Fruit fly (Drosophila melanogaster) whole organism, wandering third instar larva: ENCODE measurements around the gene Rpn11.

Source experiments
- CG32264 ChIP-seq: fragments of 200-800 bp; sonication (Bioruptor generic); optimal IDR thresholded peaks from 2 replicates; lab custom pipeline; 2016; ENCODE audit warnings: missing biosample characterization, missing genetic modification characterization
- Dfd ChIP-seq: fragments of >200 bp; optimal IDR thresholded peaks from 2 replicates; lab custom pipeline; 2017; ENCODE audit warnings: missing biosample characterization, missing genetic modification characterization
- HLH106 ChIP-seq: fragments of 200-800 bp; optimal IDR thresholded peaks from 3 replicates; lab custom pipeline; 2019; ENCODE audit warnings: missing biosample characterization, mild to moderate bottlenecking, missing genetic modification characterization, moderate library complexity
- Hr83 ChIP-seq: fragments of 200-300 bp; sonication (Bioruptor generic); optimal IDR thresholded peaks from 2 replicates; lab custom pipeline; 2016; ENCODE audit warnings: missing biosample characterization, mild to moderate bottlenecking, missing genetic modification characterization, moderate library complexity; ENCODE audit not compliant: poor library complexity, severe bottlenecking
- Mio ChIP-seq: sonication (Bioruptor generic); optimal IDR thresholded peaks from 2 replicates; lab custom pipeline; 2016; ENCODE audit warnings: missing biosample characterization, missing genetic modification characterization
- Myc ChIP-seq: fragments of >200 bp; optimal IDR thresholded peaks from 2 replicates; lab custom pipeline; 2017
- N ChIP-seq: fragments of >200 bp; optimal IDR thresholded peaks from 2 replicates; lab custom pipeline; 2018; ENCODE audit warnings: missing biosample characterization, missing external identifiers, missing genetic modification characterization
- OdsH ChIP-seq: fragments of 200-800 bp; sonication (Bioruptor generic); optimal IDR thresholded peaks from 2 replicates; lab custom pipeline; 2016; ENCODE audit warnings: missing biosample characterization, mild to moderate bottlenecking, missing genetic modification characterization
- Rel ChIP-seq, 2 experiments: fragments of 200-800 bp; sonication (Bioruptor generic) in 1 of 2; optimal IDR thresholded peaks; 2 replicates in 1 of 2; 3 replicates in 1 of 2; lab custom pipeline; 2016 to 2019; ENCODE audit warnings: mild to moderate bottlenecking in 2 of 2, missing biosample characterization in 2 of 2, missing genetic modification characterization in 2 of 2, moderate library complexity in 1 of 2
- foxo ChIP-seq, 2 experiments: fragments of 200-800 bp; sonication (Bioruptor generic); optimal IDR thresholded peaks; 2 replicates in 1 of 2; 3 replicates in 1 of 2; lab custom pipeline; 2016 to 2017; ENCODE audit warnings: missing biosample characterization in 2 of 2, missing genetic modification characterization in 2 of 2
- pan ChIP-seq: fragments of >200 bp; optimal IDR thresholded peaks from 2 replicates; lab custom pipeline; 2017
- psq ChIP-seq: fragments of 200-800 bp; sonication (Bioruptor generic); optimal IDR thresholded peaks from 3 replicates; lab custom pipeline; 2017; ENCODE audit warnings: missing biosample characterization, mild to moderate bottlenecking, missing genetic modification characterization, moderate library complexity
- sage ChIP-seq: fragments of 200-800 bp; sonication (Bioruptor generic); optimal IDR thresholded peaks from 2 replicates; lab custom pipeline; 2016; ENCODE audit warnings: missing biosample characterization, mild to moderate bottlenecking, missing genetic modification characterization

- TF ChIP-seq Rel (GFP tag; optimal IDR thresholded peaks at IDR 0.05; lab: Kevin White, UChicago) (no peak), Rel (tag; optimal IDR thresholded peaks at IDR 0.05; lab: Kevin White, UChicago) (no peak), Dfd (GFP tag; lab: Kevin White, UChicago) (no peak), N (no peak), sage (no peak), Myc (lab: Kevin White, UChicago) (no peak), OdsH (GFP tag; lab: Kevin White, UChicago) (no peak), Hr83 (GFP tag; lab: Kevin White, UChicago) (no peak), pan (no peak), HLH106 (tag; lab: Kevin White, UChicago) (no peak), CG32264 (no peak), foxo (GFP tag; optimal IDR thresholded peaks at IDR 0.05; lab: Kevin White, UChicago) (no peak), Mio (no peak), psq (GFP tag; lab: Kevin White, UChicago) (no peak)
These were observed 29.8 kb downstream of the Rpn11 start for dm6 chr2L:5029809-5030108.
